Worm (Caenorhabditis elegans): ENCODE measurements around the gene fbxa-94.

ce11 chrV:15533096-15533495 is 39.6 kb upstream of the fbxa-94 start, which contains the start of gene F21A3.11:
- TF ChIP-seq unc-62 (GFP tag; optimal IDR thresholded peaks at IDR 0.05 in 1 of 2), result no peak
- TF ChIP-seq unc-62 (tag; optimal IDR thresholded peaks at IDR 0.05), result no peak
- TF ChIP-seq lin-13 (GFP tag; optimal IDR thresholded peaks at IDR 0.05), result no peak
- no peak for TF ChIP-seq ces-1 (GFP tag; optimal IDR thresholded peaks at IDR 0.05)
- no peak for TF ChIP-seq nhr-42 (GFP tag; IDR thresholded peaks at IDR 0.05)
- no peak for TF ChIP-seq madf-9 (GFP tag; conservative IDR thresholded peaks at IDR 0.05)
- no peak for TF ChIP-seq aha-1 (tag)
- no peak for TF ChIP-seq nhr-25 (tag; optimal IDR thresholded peaks at IDR 0.05; ENCODE audit: borderline replicate concordance, insufficient read depth)
- no peak for TF ChIP-seq ama-1 (optimal IDR thresholded peaks at IDR 0.05)
- no peak for TF ChIP-seq nhr-77 (tag; optimal IDR thresholded peaks at IDR 0.05)

All from whole organism, L4 larva.